Fruit fly (Drosophila melanogaster) whole organism, wandering third instar larva: ENCODE data around the gene CG4553.

Experiments
- CrebA ChIP-seq: fragments of 200-800 bp; sonication (Bioruptor generic); optimal IDR thresholded peaks from 2 replicates; lab custom pipeline; 2016; ENCODE audit warnings: missing biosample characterization, mild to moderate bottlenecking, missing genetic modification characterization, borderline replicate concordance
- GATAd ChIP-seq: sonication (Bioruptor generic); optimal IDR thresholded peaks from 2 replicates; lab custom pipeline; 2016; ENCODE audit warnings: missing biosample characterization, missing genetic modification characterization
- Myc ChIP-seq: fragments of >200 bp; optimal IDR thresholded peaks from 2 replicates; lab custom pipeline; 2017
- N ChIP-seq: fragments of >200 bp; optimal IDR thresholded peaks from 2 replicates; lab custom pipeline; 2018; ENCODE audit warnings: missing biosample characterization, missing external identifiers, missing genetic modification characterization
- Rel ChIP-seq, 2 experiments: fragments of 200-800 bp; sonication (Bioruptor generic) in 1 of 2; optimal IDR thresholded peaks; 2 replicates in 1 of 2; 3 replicates in 1 of 2; lab custom pipeline; 2016 to 2019; ENCODE audit warnings: mild to moderate bottlenecking in 2 of 2, missing biosample characterization in 2 of 2, missing genetic modification characterization in 2 of 2, moderate library complexity in 1 of 2
- br ChIP-seq: fragments of 200-800 bp; sonication (Bioruptor generic); optimal IDR thresholded peaks from 2 replicates; lab custom pipeline; 2016; ENCODE audit warnings: missing biosample characterization, missing genetic modification characterization
- dmrt93B ChIP-seq: fragments of 200-800 bp; sonication (Bioruptor generic); optimal IDR thresholded peaks from 2 replicates; lab custom pipeline; 2018; ENCODE audit warnings: missing biosample characterization, mild to moderate bottlenecking, missing genetic modification characterization
- fru ChIP-seq: fragments of 200-800 bp; sonication (Bioruptor generic); optimal IDR thresholded peaks from 3 replicates; lab custom pipeline; 2016; ENCODE audit warnings: missing biosample characterization, mild to moderate bottlenecking, missing genetic modification characterization
- sage ChIP-seq: fragments of 200-800 bp; sonication (Bioruptor generic); optimal IDR thresholded peaks from 2 replicates; lab custom pipeline; 2016; ENCODE audit warnings: missing biosample characterization, mild to moderate bottlenecking, missing genetic modification characterization
- sv ChIP-seq: fragments of 200-800 bp; sonication (Bioruptor generic); optimal IDR thresholded peaks from 3 replicates; lab custom pipeline; 2016; ENCODE audit warnings: missing biosample characterization, missing genetic modification characterization

DNA sequence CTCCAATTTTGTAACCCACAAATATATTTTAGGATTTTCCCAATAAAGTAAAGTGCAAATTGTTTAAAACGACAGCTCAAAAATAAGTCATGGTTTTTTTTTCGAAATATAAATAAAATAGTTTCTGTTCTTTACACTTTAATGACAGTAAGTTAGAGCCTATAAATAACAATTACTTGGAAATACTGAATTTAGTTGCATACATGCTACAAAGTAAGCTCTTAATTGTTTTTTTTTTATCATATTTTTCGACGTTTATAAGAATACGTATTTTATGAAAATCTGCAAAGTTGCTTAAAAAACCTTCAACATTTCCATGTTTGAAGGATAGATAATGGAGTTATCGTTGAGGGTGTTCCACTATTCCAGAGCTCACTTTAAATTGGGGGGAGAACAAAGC is 40.8 kb upstream of the CG4553 start:
- TF ChIP-seq CrebA (GFP tag; lab: Kevin White, UChicago) (no peak), sage (no peak), Rel (GFP tag; optimal IDR thresholded peaks at IDR 0.05; lab: Kevin White, UChicago) (no peak), Rel (tag; optimal IDR thresholded peaks at IDR 0.05; lab: Kevin White, UChicago) (no peak), N (no peak), br (GFP tag; lab: Kevin White, UChicago) (no peak), sv (no peak), GATAd (GFP tag; lab: Kevin White, UChicago) (no peak), fru (GFP tag; lab: Kevin White, UChicago) (no peak), dmrt93B (GFP tag; lab: Kevin White, UChicago) (no peak), Myc (no peak)
